Worm (Caenorhabditis elegans): ENCODE results near the gene K10G4.3.
"Not testable (repeated sequence)": the region's sequence is repeated elsewhere in the genome, so short reads cannot be mapped to it uniquely, and the experiment has no call there.

The K10G4.3 gene

DNA sequence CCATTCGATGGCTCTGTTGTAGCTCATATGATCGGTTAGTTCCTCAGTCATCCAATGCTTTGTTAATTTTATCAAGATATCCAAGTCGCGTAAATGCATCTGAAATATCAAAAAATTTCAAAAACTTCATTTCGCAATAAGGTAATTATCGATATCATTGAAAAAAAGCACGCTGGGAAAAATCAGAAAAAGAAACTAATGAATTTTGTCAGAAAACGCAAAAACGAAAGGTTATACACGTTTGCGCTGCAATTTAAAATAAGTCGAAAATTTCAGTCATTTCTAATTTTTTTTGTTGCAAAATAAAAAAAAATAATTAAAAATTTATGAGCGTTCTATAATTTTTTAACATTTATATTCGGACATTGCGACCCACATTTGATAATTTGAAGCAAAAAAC lies at the start of gene K10G4.3:
TSS of gene K10G4.3 (minus strand) at position 101 of the 400 bp plus-strand sequence.
- TF ChIP-seq pros-1 (tag; optimal IDR thresholded peaks at IDR 0.05); ceh-34 (tag; optimal IDR thresholded peaks at IDR 0.05); unc-55 (GFP tag; optimal IDR thresholded peaks at IDR 0.05): not testable (repeated sequence)

DNA sequence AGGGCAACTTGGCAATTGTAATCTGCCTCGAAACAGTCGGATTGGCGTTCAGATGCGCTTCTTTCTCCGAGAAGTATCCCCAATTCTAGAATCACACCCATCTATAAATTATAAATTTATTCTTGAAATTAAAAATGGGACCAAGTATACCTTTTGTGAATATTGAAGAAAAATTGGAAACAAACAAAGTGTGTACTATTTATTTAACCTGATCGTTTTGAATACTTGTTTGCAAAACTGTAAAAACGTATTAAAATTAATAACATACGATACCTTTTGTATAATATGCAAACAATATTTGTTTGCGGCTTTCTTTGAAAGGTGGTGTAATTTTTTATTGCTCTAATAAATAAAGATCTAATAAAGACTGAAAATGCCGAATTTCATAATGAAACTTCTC lies 47.6 kb upstream of the K10G4.3 start, which contains the start of gene Y61B8B.3:
TSS of gene Y61B8B.3 (minus strand) at position 101 of the 400 bp plus-strand sequence.
- no peak for TF ChIP-seq lin-11 (tag; optimal IDR thresholded peaks at IDR 0.05)
- TF ChIP-seq ttx-3 (tag; optimal IDR thresholded peaks at IDR 0.05), result no peak
- TF ChIP-seq Y22D7AL.16 (tag; optimal IDR thresholded peaks at IDR 0.05), result no peak
- TF ChIP-seq unc-55 (GFP tag; optimal IDR thresholded peaks at IDR 0.05), result no peak
- TF ChIP-seq hlh-15 (tag; optimal IDR thresholded peaks at IDR 0.05), result no peak
- TF ChIP-seq nhr-11 (tag; optimal IDR thresholded peaks at IDR 0.05), result no peak
- TF ChIP-seq F13H6.1 (tag; optimal IDR thresholded peaks at IDR 0.05), result no peak
- no peak for TF ChIP-seq ceh-18 (tag; optimal IDR thresholded peaks at IDR 0.05)
- TF ChIP-seq ceh-14 (tag; optimal IDR thresholded peaks at IDR 0.05), result no peak
- TF ChIP-seq ama-1 (optimal IDR thresholded peaks at IDR 0.05), result no peak
- no peak for TF ChIP-seq pha-4 (tag; optimal IDR thresholded peaks at IDR 0.05)
- TF ChIP-seq K09A11.1 (tag; optimal IDR thresholded peaks at IDR 0.05; ENCODE audit: insufficient read depth), result no peak
- TF ChIP-seq ceh-22 (tag; optimal IDR thresholded peaks at IDR 0.05), result no peak
- TF ChIP-seq tbx-2 (tag; optimal IDR thresholded peaks at IDR 0.05), result no peak
- no peak for TF ChIP-seq dmd-4 (tag; optimal IDR thresholded peaks at IDR 0.05; ENCODE audit: borderline replicate concordance)

DNA sequence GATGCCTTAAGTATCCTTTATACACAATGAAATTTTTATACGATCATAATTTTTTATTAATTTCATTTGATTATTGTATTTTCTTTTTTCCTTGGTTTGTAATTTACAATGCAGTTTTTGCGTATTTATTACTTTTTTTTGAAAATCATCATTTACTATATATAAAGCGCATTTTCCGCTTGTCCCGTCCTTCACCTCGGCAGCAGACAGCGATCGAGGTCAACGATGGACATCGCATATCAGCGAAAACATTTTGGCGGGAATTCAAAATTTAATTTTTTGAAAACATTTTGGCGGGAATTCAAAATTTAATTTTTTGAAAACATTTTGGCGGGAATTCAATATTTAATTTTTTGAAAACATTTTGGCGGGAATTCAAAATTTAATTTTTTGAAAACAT lies 43.2 kb upstream of the K10G4.3 start:
- TF ChIP-seq T23F11.4 (GFP tag; optimal IDR thresholded peaks at IDR 0.05), result no peak
- TF ChIP-seq pha-2 (tag; optimal IDR thresholded peaks at IDR 0.05), result no peak

DNA sequence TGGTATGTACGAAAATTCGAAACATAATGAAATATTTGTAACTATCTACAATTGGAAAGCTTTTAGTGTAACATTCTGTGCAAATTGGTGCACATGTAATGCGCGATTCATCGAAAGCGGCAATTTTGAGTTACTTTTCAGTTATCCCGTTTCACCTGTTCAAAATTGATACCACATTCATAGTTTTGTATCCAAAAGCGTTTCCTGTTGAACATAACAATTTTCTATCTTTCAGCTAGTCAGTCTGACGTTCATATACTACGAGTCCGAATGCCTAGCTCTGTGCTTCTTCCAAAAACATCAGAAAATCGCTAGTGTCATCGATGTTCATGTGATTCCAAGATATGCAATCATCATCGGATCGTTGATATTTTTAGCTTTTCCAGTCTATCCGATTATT lies 38.6 kb upstream of the K10G4.3 start:
- no peak for TF ChIP-seq mec-3 (tag; optimal IDR thresholded peaks at IDR 0.05; ENCODE audit: borderline replicate concordance)
- TF ChIP-seq C08G9.2 (tag; optimal IDR thresholded peaks at IDR 0.05), result no peak
- no peak for TF ChIP-seq ceh-9 (tag; optimal IDR thresholded peaks at IDR 0.05)
- no peak for TF ChIP-seq C38D4.7 (GFP tag; optimal IDR thresholded peaks at IDR 0.05)
- TF ChIP-seq ztf-16 (tag; optimal IDR thresholded peaks at IDR 0.05), result no peak
- TF ChIP-seq tbx-2 (tag; optimal IDR thresholded peaks at IDR 0.05), result no peak
- TF ChIP-seq unc-42 (tag; optimal IDR thresholded peaks at IDR 0.05), result no peak
- TF ChIP-seq fkh-10 (GFP tag; optimal IDR thresholded peaks at IDR 0.05), result no peak
- TF ChIP-seq K09A11.1 (tag; optimal IDR thresholded peaks at IDR 0.05; ENCODE audit: insufficient read depth), result no peak
- TF ChIP-seq sox-2 (GFP tag; IDR thresholded peaks at IDR 0.05), result no peak

DNA sequence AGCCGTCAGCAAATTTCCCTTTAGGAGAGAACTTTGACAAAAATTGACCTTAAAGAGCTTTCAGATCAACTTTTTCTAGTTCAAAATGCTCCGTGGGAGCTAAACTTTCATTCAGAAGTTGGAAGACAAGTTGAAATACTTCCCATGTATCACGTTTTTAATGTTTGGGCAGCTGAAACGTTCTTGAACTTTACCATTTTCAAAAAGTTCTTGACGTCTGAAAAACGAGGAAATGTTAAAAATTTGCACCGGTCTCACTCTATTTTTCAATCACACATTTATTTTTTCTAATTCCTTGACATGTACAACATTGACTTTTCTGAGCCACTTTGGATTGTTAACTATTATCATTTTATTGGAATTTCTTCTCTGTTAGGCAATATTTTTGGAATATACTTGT lies 38.0 kb upstream of the K10G4.3 start, which contains the start of gene sri-70:
TSS of gene sri-70 (plus strand) at position 301 of the 400 bp plus-strand sequence.
- TF ChIP-seq dve-1 (tag; optimal IDR thresholded peaks at IDR 0.05), result no peak
- no peak for TF ChIP-seq ceh-18 (tag; optimal IDR thresholded peaks at IDR 0.05)
- TF ChIP-seq fax-1 (tag; optimal IDR thresholded peaks at IDR 0.05), result no peak
- TF ChIP-seq sdc-2 (tag; optimal IDR thresholded peaks at IDR 0.05), result no peak
- no peak for TF ChIP-seq K09A11.1 (tag; optimal IDR thresholded peaks at IDR 0.05; ENCODE audit: insufficient read depth)

DNA sequence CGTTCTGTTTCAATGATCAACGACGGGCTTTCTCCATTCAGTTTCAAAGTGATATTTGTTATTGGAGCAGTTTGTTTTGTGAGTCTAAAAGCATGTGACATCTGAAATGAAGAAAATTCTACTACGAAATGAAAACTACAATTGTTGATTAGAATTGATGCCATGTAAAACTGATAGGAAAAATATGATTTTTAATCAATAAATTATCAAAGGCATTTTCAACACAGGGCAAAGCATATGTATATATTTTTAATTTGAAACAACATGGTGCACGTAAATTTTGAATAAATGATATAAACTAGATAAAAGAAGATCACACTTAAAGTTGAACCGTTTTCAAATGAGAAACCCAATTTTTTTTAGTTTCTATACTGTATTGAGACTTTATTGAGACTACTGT lies 36.6 kb upstream of the K10G4.3 start, which contains the start of gene K10G4.5:
TSS of gene K10G4.5 (minus strand) at position 101 of the 400 bp plus-strand sequence.
- no peak for TF ChIP-seq ceh-18 (tag; optimal IDR thresholded peaks at IDR 0.05)
- no peak for TF ChIP-seq ceh-14 (tag; optimal IDR thresholded peaks at IDR 0.05)
- no peak for TF ChIP-seq hlh-6 (tag; optimal IDR thresholded peaks at IDR 0.05)
- no peak for TF ChIP-seq pha-2 (tag; optimal IDR thresholded peaks at IDR 0.05)
- TF ChIP-seq fax-1 (tag; optimal IDR thresholded peaks at IDR 0.05), result no peak
- no peak for TF ChIP-seq gmeb-2 (tag; optimal IDR thresholded peaks at IDR 0.05)
- no peak for TF ChIP-seq syd-9 (tag; optimal IDR thresholded peaks at IDR 0.05)
- no peak for TF ChIP-seq ceh-6 (GFP tag; optimal IDR thresholded peaks at IDR 0.05)
- no peak for TF ChIP-seq fkh-6 (tag; optimal IDR thresholded peaks at IDR 0.05)
- no peak for TF ChIP-seq nfya-1 (tag; optimal IDR thresholded peaks at IDR 0.05)
- no peak for TF ChIP-seq che-1 (tag; optimal IDR thresholded peaks at IDR 0.05)
- no peak for TF ChIP-seq pros-1 (tag; optimal IDR thresholded peaks at IDR 0.05)
- no peak for TF ChIP-seq dve-1 (tag; optimal IDR thresholded peaks at IDR 0.05)
- TF ChIP-seq eyg-1 (tag; optimal IDR thresholded peaks at IDR 0.05), result no peak
- TF ChIP-seq unc-42 (tag; optimal IDR thresholded peaks at IDR 0.05), result no peak
- TF ChIP-seq T23F11.4 (GFP tag; optimal IDR thresholded peaks at IDR 0.05), result no peak
- no peak for TF ChIP-seq sox-2 (GFP tag; IDR thresholded peaks at IDR 0.05)
- TF ChIP-seq fkh-10 (GFP tag; optimal IDR thresholded peaks at IDR 0.05), result no peak
- no peak for TF ChIP-seq ceh-22 (tag; optimal IDR thresholded peaks at IDR 0.05)
- TF ChIP-seq lin-11 (tag; optimal IDR thresholded peaks at IDR 0.05), result no peak
